Fruit fly (Drosophila melanogaster) S2 (cell line): ENCODE results near the gene saturn.

Experiments used
- CG8478 ChIP-seq: fragments of >200 bp; optimal IDR thresholded peaks from 2 replicates; lab custom pipeline; 2018
- CTCF ChIP-seq, 2 experiments: fragments of >200 bp; optimal IDR thresholded peaks; 2 replicates each; lab custom pipeline; 2018

DNA sequence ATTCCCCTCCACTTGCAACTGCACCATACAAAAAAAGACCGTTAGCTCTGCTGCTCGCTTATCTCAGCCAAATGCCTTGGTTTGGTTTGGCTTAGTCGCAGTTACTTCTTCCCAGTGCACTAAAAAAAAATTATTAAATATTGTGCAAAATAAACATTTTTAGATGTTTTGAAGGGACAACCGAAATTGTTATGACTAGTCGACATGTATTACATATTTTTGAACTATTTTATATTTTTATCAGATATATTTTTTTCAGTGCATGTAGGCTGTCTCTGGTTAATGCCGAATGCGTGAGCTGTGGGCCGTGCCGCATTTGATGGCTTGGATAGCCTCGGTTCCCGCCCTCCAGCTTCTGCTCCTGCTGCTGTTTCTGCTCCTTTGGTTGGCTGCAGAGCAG lies 36.2 kb downstream of the saturn start:
- TF ChIP-seq CTCF (optimal IDR thresholded peaks at IDR 0.05; lab: Kevin White, UChicago) (no peak), CG8478 (lab: Kevin White, UChicago) (no peak)
